Fruit fly (Drosophila melanogaster): Measurements from ENCODE around the gene CG11695.

dm6 chrX:11573529-11573928 is 3.2 kb upstream of the CG11695 start, which contains the start of gene CG11696:
- TF ChIP-seq CG5204 (GFP tag; optimal IDR thresholded peaks at IDR 0.05): no peak
- no peak for TF ChIP-seq cnc (optimal IDR thresholded peaks at IDR 0.05)
- TF ChIP-seq CG33017 (tag; optimal IDR thresholded peaks at IDR 0.05): no peak
- no peak for TF ChIP-seq cic (GFP tag; optimal IDR thresholded peaks at IDR 0.05)
